Fruit fly (Drosophila melanogaster) whole organism, embryonic: ENCODE results near the gene hog.

ENCODE experiments used
- CG10267 ChIP-seq: fragments of 200-800 bp; sonication (Bioruptor generic); optimal IDR thresholded peaks from 2 replicates; lab custom pipeline; 2018; ENCODE audit warnings: missing biosample characterization, mild to moderate bottlenecking, missing genetic modification characterization, moderate library complexity
- CG10462 ChIP-seq: fragments of 200-800 bp; sonication (Bioruptor generic); optimal IDR thresholded peaks from 2 replicates; lab custom pipeline; 2016; ENCODE audit warnings: missing biosample characterization, missing genetic modification characterization
- CG11504 ChIP-seq: fragments of 200-800 bp; sonication (Bioruptor generic); optimal IDR thresholded peaks from 3 replicates; lab custom pipeline; 2019; ENCODE audit warnings: missing biosample characterization, mild to moderate bottlenecking, missing genetic modification characterization, moderate library complexity
- CG11723 ChIP-seq: fragments of 200-800 bp; sonication (Bioruptor generic); optimal IDR thresholded peaks from 2 replicates; lab custom pipeline; 2017; ENCODE audit warnings: missing biosample characterization, mild to moderate bottlenecking, missing genetic modification characterization
- CG12236 ChIP-seq: fragments of 200-800 bp; sonication (Bioruptor generic); optimal IDR thresholded peaks from 2 replicates; lab custom pipeline; 2016; ENCODE audit warnings: missing biosample characterization, missing genetic modification characterization
- CG13775 ChIP-seq: fragments of 200-800 bp; sonication (Bioruptor generic); optimal IDR thresholded peaks from 3 replicates; lab custom pipeline; 2017; ENCODE audit warnings: missing biosample characterization, mild to moderate bottlenecking, missing genetic modification characterization
- CG13894 ChIP-seq: fragments of 200-800 bp; sonication (Bioruptor generic); optimal IDR thresholded peaks from 3 replicates; lab custom pipeline; 2018; ENCODE audit warnings: missing biosample characterization, mild to moderate bottlenecking, missing genetic modification characterization, moderate library complexity
- CG14710 ChIP-seq: fragments of 200-800 bp; sonication (Bioruptor generic); optimal IDR thresholded peaks from 3 replicates; lab custom pipeline; 2019; ENCODE audit warnings: missing biosample characterization, mild to moderate bottlenecking, missing genetic modification characterization, moderate library complexity
- CG14860 ChIP-seq: fragments of 200-800 bp; sonication (Bioruptor generic); IDR thresholded peaks from 3 replicates; pipeline ENCODE4 v1.3.6; 2022; ENCODE audit warnings: missing biosample characterization, missing genetic modification characterization; ENCODE audit not compliant: partially characterized antibody
- CG15011 ChIP-seq: fragments of 200-800 bp; sonication (Bioruptor generic); optimal IDR thresholded peaks from 3 replicates; lab custom pipeline; 2018; ENCODE audit warnings: missing biosample characterization, mild to moderate bottlenecking, missing genetic modification characterization
- CG17186 ChIP-seq: fragments of 200-800 bp; sonication (Bioruptor generic); optimal IDR thresholded peaks from 3 replicates; lab custom pipeline; 2017; ENCODE audit warnings: missing biosample characterization, missing genetic modification reagents, missing genetic modification characterization
- CG17361 ChIP-seq: fragments of 200-800 bp; sonication (Bioruptor generic); IDR thresholded peaks from 3 replicates; pipeline ENCODE4 v1.3.6; 2022; ENCODE audit warnings: missing biosample characterization, missing genetic modification characterization
- CG17385 ChIP-seq: fragments of 200-800 bp; sonication (Bioruptor generic); optimal IDR thresholded peaks from 3 replicates; lab custom pipeline; 2018; ENCODE audit warnings: missing biosample characterization, mild to moderate bottlenecking, missing genetic modification characterization
- CG1792 ChIP-seq: fragments of 200-800 bp; sonication (Bioruptor generic); optimal IDR thresholded peaks from 2 replicates; lab custom pipeline; 2016; ENCODE audit warnings: missing biosample characterization, missing genetic modification characterization
- CG18764 ChIP-seq: fragments of 200-800 bp; sonication (Bioruptor generic); optimal IDR thresholded peaks from 3 replicates; lab custom pipeline; 2016; ENCODE audit warnings: missing biosample characterization, missing genetic modification characterization
- CG2116 ChIP-seq: fragments of 200-800 bp; sonication (Bioruptor generic); optimal IDR thresholded peaks from 3 replicates; lab custom pipeline; 2018; ENCODE audit warnings: missing biosample characterization, mild to moderate bottlenecking, missing genetic modification characterization
- CG32767 ChIP-seq: fragments of 200-800 bp; sonication (Bioruptor generic); IDR thresholded peaks from 2 replicates; pipeline ENCODE4 v1.3.6; 2022; ENCODE audit warnings: missing biosample characterization, missing genetic modification characterization
- CG3407 ChIP-seq: fragments of 200-800 bp; sonication (Bioruptor generic); optimal IDR thresholded peaks from 2 replicates; lab custom pipeline; 2018; ENCODE audit warnings: missing biosample characterization, mild to moderate bottlenecking, missing genetic modification characterization
- CG4360 ChIP-seq: fragments of 200-800 bp; sonication (Bioruptor generic); IDR thresholded peaks from 2 replicates; pipeline ENCODE4 v1.3.6; 2022; ENCODE audit warnings: missing biosample characterization, missing genetic modification characterization
- CG4820 ChIP-seq: fragments of 200-800 bp; sonication (Bioruptor generic); optimal IDR thresholded peaks from 3 replicates; lab custom pipeline; 2016; ENCODE audit warnings: missing biosample characterization, missing genetic modification characterization
- CG9437 ChIP-seq: fragments of 200-800 bp; sonication (Bioruptor generic); optimal IDR thresholded peaks from 2 replicates; lab custom pipeline; 2018; ENCODE audit warnings: missing biosample characterization, mild to moderate bottlenecking, missing genetic modification characterization
- CG9797 ChIP-seq: fragments of 200-800 bp; sonication (Bioruptor generic); optimal IDR thresholded peaks from 3 replicates; lab custom pipeline; 2018; ENCODE audit warnings: missing biosample characterization, mild to moderate bottlenecking, missing genetic modification characterization
- CTCF ChIP-seq: fragments of 200-800 bp; sonication (Bioruptor generic); optimal IDR thresholded peaks from 2 replicates; lab custom pipeline; 2017; ENCODE audit warnings: missing biosample characterization, mild to moderate bottlenecking, missing genetic modification characterization, moderate library complexity
- D ChIP-seq, 2 experiments: fragments of 200-800 bp in 1 of 2; fragments of >200 bp in 1 of 2; sonication (Bioruptor generic) in 1 of 2; optimal IDR thresholded peaks; 2 replicates in 1 of 2; 3 replicates in 1 of 2; lab custom pipeline; 2017; ENCODE audit warnings: mild to moderate bottlenecking in 1 of 2, missing biosample characterization in 1 of 2, missing genetic modification characterization in 1 of 2, missing genetic modification reagents in 1 of 2
- Dek ChIP-seq: fragments of 200-800 bp; sonication (Bioruptor generic); optimal IDR thresholded peaks from 3 replicates; lab custom pipeline; 2019; ENCODE audit warnings: missing biosample characterization, mild to moderate bottlenecking, missing genetic modification characterization, moderate library complexity
- Fer1 ChIP-seq: fragments of 200-800 bp; sonication (Bioruptor generic); optimal IDR thresholded peaks from 2 replicates; lab custom pipeline; 2017; ENCODE audit warnings: missing biosample characterization, mild to moderate bottlenecking, missing genetic modification characterization
- Gug ChIP-seq: fragments of 200-800 bp; sonication (Bioruptor generic); IDR thresholded peaks from 4 replicates; pipeline ENCODE4 v1.3.6; 2022; ENCODE audit warnings: missing biosample characterization, missing genetic modification characterization
- HHEX ChIP-seq: fragments of 200-800 bp; sonication (Bioruptor generic); optimal IDR thresholded peaks from 3 replicates; lab custom pipeline; 2017; ENCODE audit warnings: missing biosample characterization, mild to moderate bottlenecking, missing genetic modification characterization, missing genetic modification reagents
- HLHmδ ChIP-seq: fragments of 200-800 bp; sonication (Bioruptor generic); optimal IDR thresholded peaks from 2 replicates; lab custom pipeline; 2018; ENCODE audit warnings: missing biosample characterization, mild to moderate bottlenecking, missing genetic modification characterization, moderate library complexity
- Hey ChIP-seq: fragments of 200-800 bp; sonication (Bioruptor generic); optimal IDR thresholded peaks from 3 replicates; lab custom pipeline; 2018; ENCODE audit warnings: missing biosample characterization, mild to moderate bottlenecking, missing genetic modification characterization
- NC2α ChIP-seq: fragments of 200-800 bp; sonication (Bioruptor generic); optimal IDR thresholded peaks from 2 replicates; lab custom pipeline; 2016; ENCODE audit warnings: missing biosample characterization, missing genetic modification characterization
- Nf-YB ChIP-seq: fragments of 200-800 bp; sonication (Bioruptor generic); optimal IDR thresholded peaks from 3 replicates; lab custom pipeline; 2019; ENCODE audit warnings: missing biosample characterization, mild to moderate bottlenecking, missing genetic modification characterization, moderate library complexity
- Nf-YC ChIP-seq: fragments of 200-800 bp; optimal IDR thresholded peaks from 3 replicates; lab custom pipeline; 2019; ENCODE audit warnings: missing biosample characterization, mild to moderate bottlenecking, missing genetic modification characterization, moderate library complexity
- NfI ChIP-seq: fragments of 200-800 bp; sonication (Bioruptor generic); optimal IDR thresholded peaks from 3 replicates; lab custom pipeline; 2018; ENCODE audit warnings: missing biosample characterization, mild to moderate bottlenecking, missing genetic modification characterization, moderate library complexity
- Opbp ChIP-seq: fragments of 200-800 bp; sonication (Bioruptor generic); IDR thresholded peaks from 3 replicates; pipeline ENCODE4 v1.3.6; 2022; ENCODE audit warnings: missing biosample characterization, missing genetic modification characterization; ENCODE audit not compliant: partially characterized antibody
- Rfx ChIP-seq: fragments of 200-800 bp; sonication (Bioruptor generic); IDR thresholded peaks from 2 replicates; pipeline ENCODE4 v1.3.6; 2022; ENCODE audit warnings: missing biosample characterization, missing genetic modification characterization
- Spps ChIP-seq: fragments of 200-800 bp; sonication (Bioruptor generic); optimal IDR thresholded peaks from 2 replicates; lab custom pipeline; 2018; ENCODE audit warnings: missing biosample characterization, mild to moderate bottlenecking, missing genetic modification characterization
- Sry-β ChIP-seq: fragments of 200-800 bp; sonication (Bioruptor generic); optimal IDR thresholded peaks from 2 replicates; lab custom pipeline; 2018; ENCODE audit warnings: missing biosample characterization, mild to moderate bottlenecking, missing genetic modification characterization, moderate library complexity
- Ssrp ChIP-seq: fragments of 200-800 bp; sonication (Bioruptor generic); optimal IDR thresholded peaks from 2 replicates; lab custom pipeline; 2018; ENCODE audit warnings: missing biosample characterization, mild to moderate bottlenecking, missing genetic modification characterization, moderate library complexity
- chm ChIP-seq: fragments of 200-800 bp; sonication (Bioruptor generic); IDR thresholded peaks from 2 replicates; pipeline ENCODE4 v1.3.6; 2022; ENCODE audit warnings: missing biosample characterization, missing genetic modification characterization
- dmrt11E ChIP-seq: fragments of 200-800 bp; sonication (Bioruptor generic); optimal IDR thresholded peaks from 3 replicates; lab custom pipeline; 2018; ENCODE audit warnings: missing biosample characterization, mild to moderate bottlenecking, missing genetic modification characterization, moderate library complexity
- gem ChIP-seq: fragments of 200-800 bp; sonication (Bioruptor generic); optimal IDR thresholded peaks from 2 replicates; lab custom pipeline; 2019; ENCODE audit warnings: missing biosample characterization, mild to moderate bottlenecking, missing genetic modification characterization, moderate library complexity
- ham ChIP-seq: fragments of 200-800 bp; sonication (Bioruptor generic); IDR thresholded peaks from 2 replicates; pipeline ENCODE4 v1.3.6; 2022; ENCODE audit warnings: missing biosample characterization, missing genetic modification characterization
- maf-S ChIP-seq: fragments of 200-800 bp; sonication (Bioruptor generic); optimal IDR thresholded peaks from 2 replicates; lab custom pipeline; 2016; ENCODE audit warnings: missing biosample characterization, missing genetic modification characterization
- mirr ChIP-seq: fragments of 200-800 bp; sonication (Bioruptor generic); optimal IDR thresholded peaks from 3 replicates; lab custom pipeline; 2018; ENCODE audit warnings: missing biosample characterization, mild to moderate bottlenecking, missing genetic modification characterization
- nmo ChIP-seq: fragments of 200-800 bp; sonication (Bioruptor generic); optimal IDR thresholded peaks from 2 replicates; lab custom pipeline; 2018; ENCODE audit warnings: missing biosample characterization, mild to moderate bottlenecking, missing genetic modification characterization, moderate library complexity
- schlank ChIP-seq: fragments of 200-800 bp; sonication (Bioruptor generic); optimal IDR thresholded peaks from 2 replicates; lab custom pipeline; 2018; ENCODE audit warnings: missing biosample characterization, mild to moderate bottlenecking, missing genetic modification characterization
- sisA ChIP-seq: fragments of 200-800 bp; sonication (Bioruptor generic); IDR thresholded peaks from 2 replicates; pipeline ENCODE4 v1.3.6; 2022; ENCODE audit warnings: missing biosample characterization, missing genetic modification characterization
- slp2 ChIP-seq: fragments of 200-800 bp; sonication (Bioruptor generic); optimal IDR thresholded peaks from 2 replicates; lab custom pipeline; 2016; ENCODE audit warnings: missing biosample characterization, missing genetic modification characterization
- ssp ChIP-seq: fragments of 200-800 bp; sonication (Bioruptor generic); IDR thresholded peaks from 2 replicates; pipeline ENCODE4 v1.3.6; 2022; ENCODE audit warnings: missing biosample characterization, missing genetic modification characterization
- stwl ChIP-seq: fragments of 200-800 bp; sonication (Bioruptor generic); optimal IDR thresholded peaks from 3 replicates; lab custom pipeline; 2018; ENCODE audit warnings: missing biosample characterization, mild to moderate bottlenecking, missing genetic modification characterization, moderate library complexity

hog gene

DNA sequence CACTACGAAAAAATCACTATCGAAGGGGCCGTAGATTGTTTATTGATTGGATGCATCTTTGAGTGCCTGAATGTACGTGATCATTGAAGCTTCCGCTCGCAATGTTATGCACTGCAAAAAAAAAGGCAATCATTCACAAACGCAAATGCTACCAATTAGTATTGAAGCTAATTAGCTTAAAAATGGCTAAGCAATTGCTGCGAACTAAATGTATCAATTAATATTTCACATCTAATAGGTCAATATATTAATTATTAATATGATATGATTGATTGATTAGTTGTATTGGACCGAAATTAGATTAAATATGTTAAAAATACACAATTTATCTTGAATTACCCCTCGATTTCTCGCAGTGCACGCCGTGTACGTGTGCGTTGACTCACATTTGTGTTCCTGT, 49.5 kb downstream of the hog start (continued):
- TF ChIP-seq NfI (GFP tag; lab: Kevin White, UChicago) (peak; percentile 6), CG17385 (peak; percentile 11), CTCF (GFP tag; lab: Kevin White, UChicago) (no peak), CG9797 (GFP tag; lab: Kevin White, UChicago) (no peak), CG12236 (GFP tag; lab: Kevin White, UChicago) (no peak), Dek (tag; lab: Kevin White, UChicago) (no peak), ssp (GFP tag; lab: Robert Waterston, UW) (no peak), schlank (no peak), CG13894 (tag; lab: Kevin White, UChicago) (no peak), HHEX (peak; percentile 20), CG2116 (GFP tag; lab: Kevin White, UChicago) (no peak), Ssrp (tag; lab: Kevin White, UChicago) (peak; percentile 35), sisA (GFP tag; lab: Robert Waterston, UW) (no peak), Nf-YB (GFP tag; lab: Kevin White, UChicago) (no peak), Opbp (GFP tag; lab: Robert Waterston, UW) (no peak), chm (no peak), Sry-β (no peak), CG17186 (GFP tag; lab: Kevin White, UChicago) (no peak), Nf-YC (no peak), gem (tag; lab: Kevin White, UChicago) (peak; percentile 64), CG13775 (GFP tag; lab: Kevin White, UChicago) (peak; percentile 13), NC2α (GFP tag; lab: Kevin White, UChicago) (no peak), CG9437 (GFP tag; lab: Kevin White, UChicago) (peak; percentile 17), CG15011 (GFP tag; lab: Kevin White, UChicago) (no peak), CG18764 (no peak), CG10267 (tag; lab: Kevin White, UChicago) (peak; percentile 11), Gug (GFP tag; lab: Robert Waterston, UW) (no peak), Fer1 (no peak), CG3407 (GFP tag; lab: Kevin White, UChicago) (no peak), ham (GFP tag; lab: Robert Waterston, UW) (no peak), maf-S (GFP tag; lab: Kevin White, UChicago) (no peak), CG11504 (tag; lab: Kevin White, UChicago) (peak; percentile 63), CG4360 (no peak), CG32767 (GFP tag; lab: Robert Waterston, UW) (no peak), Hey (tag; lab: Kevin White, UChicago) (no peak), HLHmδ (GFP tag; lab: Kevin White, UChicago) (no peak), D (optimal IDR thresholded peaks at IDR 0.05; lab: Kevin White, UChicago) (no peak), D (GFP tag; optimal IDR thresholded peaks at IDR 0.05; lab: Kevin White, UChicago) (peak; percentile 34), CG17361 (GFP tag; lab: Robert Waterston, UW) (peak; percentile 70; the same call in 2 of the 3 replicates), CG10462 (no peak), CG1792 (GFP tag; lab: Kevin White, UChicago) (no peak), dmrt11E (tag; lab: Kevin White, UChicago) (peak; percentile 33), CG11723 (GFP tag; lab: Kevin White, UChicago) (no peak), mirr (GFP tag; lab: Kevin White, UChicago) (no peak), CG14860 (GFP tag; lab: Robert Waterston, UW) (no peak), stwl (tag; lab: Kevin White, UChicago) (no peak), CG4820 (no peak), Rfx (GFP tag; lab: Robert Waterston, UW) (no peak), slp2 (GFP tag; lab: Kevin White, UChicago) (no peak), CG14710 (peak; percentile 24), nmo (GFP tag; lab: Kevin White, UChicago) (peak; percentile 66), Spps (tag; lab: Kevin White, UChicago) (no peak)
